Fruit fly (Drosophila melanogaster) whole organism, embryonic: ENCODE results near the gene mRpL10.
A peak's percentile ranks its signal among the peaks of the same experiment; 100 is the strongest.

Source experiments
- Awh ChIP-seq: fragments of 200-800 bp; sonication (Bioruptor generic); IDR thresholded peaks from 2 replicates; pipeline ENCODE4, ENCODE4 v1.3.6; 2022; ENCODE audit warnings: missing biosample characterization, missing genetic modification characterization
- B-H2 ChIP-seq: fragments of 200-800 bp; sonication (Bioruptor generic); optimal IDR thresholded peaks from 2 replicates; lab custom pipeline; 2018; ENCODE audit warnings: missing biosample characterization, mild to moderate bottlenecking, missing genetic modification characterization
- Bdp1 ChIP-seq: fragments of 200-800 bp; sonication (Bioruptor generic); optimal IDR thresholded peaks from 3 replicates; lab custom pipeline; 2016; ENCODE audit warnings: missing biosample characterization, missing genetic modification characterization
- BtbVII ChIP-seq: fragments of 200-800 bp; sonication (Bioruptor generic); optimal IDR thresholded peaks from 3 replicates; lab custom pipeline; 2017; ENCODE audit warnings: missing biosample characterization, mild to moderate bottlenecking, missing genetic modification characterization
- CG10366 ChIP-seq: fragments of 200-800 bp; sonication (Bioruptor generic); IDR thresholded peaks from 2 replicates; pipeline ENCODE4 v1.3.6; 2022; ENCODE audit warnings: missing biosample characterization, missing genetic modification characterization
- CG11456 ChIP-seq: fragments of 200-800 bp; sonication (Bioruptor generic); IDR thresholded peaks from 3 replicates; pipeline ENCODE4 v1.3.6; 2022; ENCODE audit warnings: missing biosample characterization, missing genetic modification characterization
- CG15269 ChIP-seq: fragments of 200-800 bp; sonication (Bioruptor generic); optimal IDR thresholded peaks from 2 replicates; lab custom pipeline; 2018; ENCODE audit warnings: missing biosample characterization, mild to moderate bottlenecking, missing genetic modification characterization, moderate library complexity
- CG17361 ChIP-seq: fragments of 200-800 bp; sonication (Bioruptor generic); IDR thresholded peaks from 3 replicates; pipeline ENCODE4 v1.3.6; 2022; ENCODE audit warnings: missing biosample characterization, missing genetic modification characterization
- CG1792 ChIP-seq: fragments of 200-800 bp; sonication (Bioruptor generic); optimal IDR thresholded peaks from 2 replicates; lab custom pipeline; 2016; ENCODE audit warnings: missing biosample characterization, missing genetic modification characterization
- CG18262 ChIP-seq: fragments of 200-800 bp; optimal IDR thresholded peaks from 3 replicates; lab custom pipeline; 2019; ENCODE audit warnings: missing biosample characterization, mild to moderate bottlenecking, missing genetic modification characterization, moderate library complexity
- CG18764 ChIP-seq: fragments of 200-800 bp; sonication (Bioruptor generic); optimal IDR thresholded peaks from 3 replicates; lab custom pipeline; 2016; ENCODE audit warnings: missing biosample characterization, missing genetic modification characterization
- CG3407 ChIP-seq: fragments of 200-800 bp; sonication (Bioruptor generic); optimal IDR thresholded peaks from 2 replicates; lab custom pipeline; 2018; ENCODE audit warnings: missing biosample characterization, mild to moderate bottlenecking, missing genetic modification characterization
- CG4820 ChIP-seq: fragments of 200-800 bp; sonication (Bioruptor generic); optimal IDR thresholded peaks from 3 replicates; lab custom pipeline; 2016; ENCODE audit warnings: missing biosample characterization, missing genetic modification characterization
- CG6175 ChIP-seq: fragments of 200-800 bp; sonication (Bioruptor generic); IDR thresholded peaks from 3 replicates; pipeline ENCODE4 v1.3.6; 2022; ENCODE audit warnings: missing biosample characterization, missing genetic modification characterization
- CG6689 ChIP-seq: fragments of 200-800 bp; sonication (Bioruptor generic); IDR thresholded peaks from 2 replicates; pipeline ENCODE4 v1.3.6; 2022; ENCODE audit warnings: missing biosample characterization, missing genetic modification characterization
- CTCF ChIP-seq: fragments of 200-800 bp; sonication (Bioruptor generic); optimal IDR thresholded peaks from 2 replicates; lab custom pipeline; 2017; ENCODE audit warnings: missing biosample characterization, mild to moderate bottlenecking, missing genetic modification characterization, moderate library complexity
- Doc2 ChIP-seq: fragments of 200-800 bp; sonication (Bioruptor generic); IDR thresholded peaks from 2 replicates; pipeline ENCODE4 v1.3.6; 2022; ENCODE audit warnings: missing biosample characterization, missing genetic modification characterization
- Drgx ChIP-seq: fragments of 200-800 bp; sonication (Bioruptor generic); IDR thresholded peaks from 2 replicates; pipeline ENCODE4 v1.3.6; 2022; ENCODE audit warnings: missing biosample characterization, missing genetic modification characterization
- Fer1 ChIP-seq: fragments of 200-800 bp; sonication (Bioruptor generic); optimal IDR thresholded peaks from 2 replicates; lab custom pipeline; 2017; ENCODE audit warnings: missing biosample characterization, mild to moderate bottlenecking, missing genetic modification characterization
- Fer2 ChIP-seq: fragments of 200-800 bp; sonication (Bioruptor generic); optimal IDR thresholded peaks from 2 replicates; lab custom pipeline; 2018; ENCODE audit warnings: missing biosample characterization, mild to moderate bottlenecking, missing genetic modification characterization, moderate library complexity
- HLH3B ChIP-seq: fragments of 200-800 bp; sonication (Bioruptor generic); IDR thresholded peaks from 2 replicates; pipeline ENCODE4 v1.3.6; 2022; ENCODE audit warnings: missing biosample characterization, missing genetic modification characterization
- Hmx ChIP-seq: fragments of 200-800 bp; sonication (Bioruptor generic); optimal IDR thresholded peaks from 2 replicates; lab custom pipeline; 2016; ENCODE audit warnings: missing biosample characterization, missing genetic modification characterization
- Max ChIP-seq: fragments of 200-800 bp; sonication (Bioruptor generic); optimal IDR thresholded peaks from 2 replicates; lab custom pipeline; 2016; ENCODE audit warnings: missing biosample characterization, mild to moderate bottlenecking, missing genetic modification characterization
- NK7.1 ChIP-seq: fragments of 200-800 bp; sonication (Bioruptor generic); optimal IDR thresholded peaks from 3 replicates; lab custom pipeline; 2016; ENCODE audit warnings: missing biosample characterization, missing genetic modification characterization
- Neu2 ChIP-seq: fragments of 200-800 bp; sonication (Bioruptor generic); optimal IDR thresholded peaks from 3 replicates; lab custom pipeline; 2016; ENCODE audit warnings: missing biosample characterization, missing genetic modification characterization, borderline replicate concordance
- TFAM ChIP-seq: fragments of 200-800 bp; sonication (Bioruptor generic); optimal IDR thresholded peaks from 2 replicates; lab custom pipeline; 2017; ENCODE audit warnings: missing biosample characterization, missing genetic modification characterization, inconsistent platforms
- Trl ChIP-seq, 3 experiments: fragments of >200 bp in 2 of 3; fragments of 200-800 bp in 1 of 3; sonication (Bioruptor generic) in 1 of 3; optimal IDR thresholded peaks; 2 replicates in 1 of 3; 3 replicates in 2 of 3; lab custom pipeline; 2016 to 2017; ENCODE audit warnings: missing biosample characterization in 1 of 3, missing genetic modification characterization in 1 of 3
- ab ChIP-seq: fragments of 200-800 bp; sonication (Bioruptor generic); optimal IDR thresholded peaks from 2 replicates; lab custom pipeline; 2016; ENCODE audit warnings: missing biosample characterization, missing genetic modification characterization
- ac ChIP-seq: fragments of 200-800 bp; sonication (Bioruptor generic); optimal IDR thresholded peaks from 3 replicates; lab custom pipeline; 2017; ENCODE audit warnings: missing biosample characterization, mild to moderate bottlenecking, missing genetic modification characterization
- bbx ChIP-seq: fragments of 200-800 bp; sonication (Bioruptor generic); IDR thresholded peaks from 2 replicates; pipeline ENCODE4 v1.3.6; 2022; ENCODE audit warnings: missing biosample characterization, missing genetic modification characterization; ENCODE audit not compliant: partially characterized antibody
- bcd ChIP-seq: fragments of 200-800 bp; sonication (Bioruptor generic); optimal IDR thresholded peaks from 2 replicates; lab custom pipeline; 2017; ENCODE audit warnings: missing biosample characterization, mild to moderate bottlenecking, missing genetic modification characterization
- cad ChIP-seq: fragments of >200 bp; optimal IDR thresholded peaks from 2 replicates; lab custom pipeline; 2017; ENCODE audit warnings: missing biosample characterization, missing genetic modification characterization
- ci ChIP-seq: fragments of 200-800 bp; sonication (Bioruptor generic); IDR thresholded peaks from 3 replicates; pipeline ENCODE4 v1.3.6; 2022; ENCODE audit warnings: missing biosample characterization, missing genetic modification characterization
- dmrt11E ChIP-seq: fragments of 200-800 bp; sonication (Bioruptor generic); optimal IDR thresholded peaks from 3 replicates; lab custom pipeline; 2018; ENCODE audit warnings: missing biosample characterization, mild to moderate bottlenecking, missing genetic modification characterization, moderate library complexity
- dmrt99B ChIP-seq: fragments of 200-800 bp; sonication (Bioruptor generic); optimal IDR thresholded peaks from 2 replicates; lab custom pipeline; 2018; ENCODE audit warnings: missing biosample characterization, mild to moderate bottlenecking, missing genetic modification characterization, moderate library complexity
- dpn ChIP-seq, 2 experiments: fragments of 200-800 bp; sonication (Bioruptor generic); optimal IDR thresholded peaks; 3 replicates each; lab custom pipeline; 2016; ENCODE audit warnings: missing biosample characterization in 2 of 2, missing genetic modification characterization in 2 of 2
- gcm ChIP-seq: fragments of 200-800 bp; sonication (Bioruptor generic); optimal IDR thresholded peaks from 2 replicates; lab custom pipeline; 2019; ENCODE audit warnings: missing biosample characterization, mild to moderate bottlenecking, missing genetic modification characterization, moderate library complexity
- grau ChIP-seq: fragments of 200-800 bp; optimal IDR thresholded peaks from 3 replicates; lab custom pipeline; 2019; ENCODE audit warnings: missing biosample characterization, mild to moderate bottlenecking, missing genetic modification characterization, moderate library complexity
- mirr ChIP-seq: fragments of 200-800 bp; sonication (Bioruptor generic); optimal IDR thresholded peaks from 3 replicates; lab custom pipeline; 2018; ENCODE audit warnings: missing biosample characterization, mild to moderate bottlenecking, missing genetic modification characterization
- mld ChIP-seq: fragments of 200-800 bp; sonication (Bioruptor generic); IDR thresholded peaks from 3 replicates; pipeline ENCODE4 v1.3.6; 2022; ENCODE audit warnings: missing biosample characterization, missing genetic modification characterization; ENCODE audit not compliant: partially characterized antibody
- nerfin-2 ChIP-seq: fragments of 200-800 bp; sonication (Bioruptor generic); IDR thresholded peaks from 2 replicates; pipeline ENCODE4 v1.3.6; 2022; ENCODE audit warnings: missing biosample characterization, missing genetic modification characterization; ENCODE audit not compliant: partially characterized antibody
- oc ChIP-seq: fragments of 200-800 bp; sonication (Bioruptor generic); optimal IDR thresholded peaks from 2 replicates; lab custom pipeline; 2018; ENCODE audit warnings: missing biosample characterization, mild to moderate bottlenecking, missing genetic modification characterization, moderate library complexity
- otp ChIP-seq: fragments of 200-800 bp; sonication (Bioruptor generic); IDR thresholded peaks from 3 replicates; pipeline ENCODE4, ENCODE4 v1.3.6; 2022; ENCODE audit warnings: missing biosample characterization, missing genetic modification characterization
- peb ChIP-seq: fragments of 200-800 bp; sonication (Bioruptor generic); IDR thresholded peaks from 2 replicates; pipeline ENCODE4 v1.3.6; 2022; ENCODE audit warnings: missing biosample characterization, missing genetic modification characterization
- tio ChIP-seq: fragments of 200-800 bp; sonication (Bioruptor generic); optimal IDR thresholded peaks from 2 replicates; lab custom pipeline; 2017; ENCODE audit warnings: missing biosample characterization, missing genetic modification characterization, inconsistent platforms
- tx ChIP-seq: fragments of 200-800 bp; sonication (Bioruptor generic); optimal IDR thresholded peaks from 2 replicates; lab custom pipeline; 2016; ENCODE audit warnings: missing biosample characterization, missing genetic modification characterization
- unpg ChIP-seq: fragments of 200-800 bp; sonication (Bioruptor generic); optimal IDR thresholded peaks from 3 replicates; lab custom pipeline; 2018; ENCODE audit warnings: missing biosample characterization, mild to moderate bottlenecking, missing genetic modification characterization, moderate library complexity
- vfl ChIP-seq: fragments of 200-800 bp; sonication (Bioruptor generic); optimal IDR thresholded peaks from 2 replicates; lab custom pipeline; 2016; ENCODE audit warnings: missing biosample characterization, missing genetic modification characterization
- zen2 ChIP-seq: fragments of 200-800 bp; sonication (Bioruptor generic); IDR thresholded peaks from 3 replicates; pipeline ENCODE4 v1.3.6; 2022; ENCODE audit warnings: missing biosample characterization, missing genetic modification characterization; ENCODE audit not compliant: partially characterized antibody

Gene mRpL10

DNA sequence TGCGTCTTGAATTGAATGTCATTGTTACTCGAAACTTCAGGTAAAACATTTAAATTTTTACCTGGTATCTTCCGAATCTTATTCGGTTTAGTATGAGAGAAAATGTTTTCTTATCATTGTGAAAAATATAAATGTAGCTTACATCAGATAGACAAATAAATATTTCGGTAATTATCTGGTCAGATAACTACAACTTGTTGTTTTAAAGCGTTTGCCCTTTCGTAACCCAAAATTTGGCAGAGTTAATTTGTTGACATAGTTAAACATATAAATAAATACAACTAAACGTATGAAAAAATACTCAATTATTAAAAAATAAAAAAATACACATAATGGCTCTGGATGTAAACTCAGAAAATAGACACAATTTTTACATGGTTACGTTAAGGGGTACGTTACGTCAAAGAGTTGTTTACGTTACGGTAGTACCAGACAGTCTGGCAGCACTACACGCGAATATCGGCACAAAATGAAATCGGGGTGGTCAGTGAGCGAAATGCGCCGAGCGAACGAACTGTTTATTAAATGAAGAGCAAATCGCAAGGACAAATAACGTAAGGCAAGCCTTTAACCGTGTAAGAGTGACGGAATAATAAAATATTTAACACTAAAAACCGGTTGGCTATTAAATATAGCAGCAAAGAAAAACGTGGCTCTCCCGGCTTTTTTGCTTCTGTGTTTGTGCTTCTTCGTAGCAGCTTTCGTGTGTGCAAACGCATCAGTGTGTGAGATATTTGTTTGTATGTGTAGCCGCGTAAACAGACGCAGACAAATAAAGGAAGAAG lies 21.0 kb upstream of the mRpL10 start (continued):
- TF ChIP-seq grau (tag; lab: Kevin White, UChicago) (no peak), bcd (GFP tag; lab: Kevin White, UChicago) (no peak), BtbVII (GFP tag; lab: Kevin White, UChicago) (no peak), tio (GFP tag; lab: Kevin White, UChicago) (no peak), CG18764 (GFP tag; lab: Kevin White, UChicago) (no peak), ci (GFP tag; lab: Robert Waterston, UW) (peak; percentile 15; the same call in 1 of the 3 replicates), Drgx (no peak; the same call in 1 of the 2 replicates), Bdp1 (GFP tag; lab: Kevin White, UChicago) (no peak), CG6689 (GFP tag; lab: Robert Waterston, UW) (no peak; the same call in 1 of the 2 replicates), gcm (no peak), Fer1 (peak; percentile 44), CG15269 (tag; lab: Kevin White, UChicago) (no peak), ac (no peak), nerfin-2 (no peak), Fer2 (no peak), tx (GFP tag; lab: Kevin White, UChicago) (no peak), Awh (no peak), CG11456 (GFP tag; lab: Robert Waterston, UW) (no peak), mld (GFP tag; lab: Robert Waterston, UW) (no peak), Max (peak; percentile 41), bbx (GFP tag; lab: Robert Waterston, UW) (0 out of 2 replicates have a peak, but pooled peaks have one; percentile 29), Hmx (GFP tag; lab: Kevin White, UChicago) (no peak), zen2 (GFP tag; lab: Robert Waterston, UW) (no peak; the same call in 2 of the 3 replicates), ab (no peak), TFAM (GFP tag; lab: Kevin White, UChicago) (no peak), unpg (GFP tag; lab: Kevin White, UChicago) (no peak), dmrt99B (no peak), Neu2 (peak; percentile 0), CTCF (GFP tag; lab: Kevin White, UChicago) (peak; percentile 43), oc (tag; lab: Kevin White, UChicago) (no peak), B-H2 (GFP tag; lab: Kevin White, UChicago) (no peak), otp (GFP tag; lab: Robert Waterston, UW) (no peak), HLH3B (no peak), Trl (optimal IDR thresholded peaks at IDR 0.05; lab: Kevin White, UChicago) (peak in 1 of 2 experiments; percentile 28), Trl (GFP tag; optimal IDR thresholded peaks at IDR 0.05; lab: Kevin White, UChicago) (no peak), cad (GFP tag; lab: Kevin White, UChicago) (no peak), CG6175 (GFP tag; lab: Robert Waterston, UW) (no peak), NK7.1 (GFP tag; lab: Kevin White, UChicago) (no peak), dpn (GFP tag; optimal IDR thresholded peaks at IDR 0.05; lab: Kevin White, UChicago) (no peak), peb (no peak), CG4820 (GFP tag; lab: Kevin White, UChicago) (no peak), vfl (no peak), CG17361 (GFP tag; lab: Robert Waterston, UW) (no peak), dmrt11E (tag; lab: Kevin White, UChicago) (no peak), CG18262 (tag; lab: Kevin White, UChicago) (no peak), CG1792 (GFP tag; lab: Kevin White, UChicago) (no peak), mirr (GFP tag; lab: Kevin White, UChicago) (no peak), CG3407 (no peak), Doc2 (GFP tag; lab: Robert Waterston, UW) (no peak), CG10366 (no peak)
